Worm (Caenorhabditis elegans) whole organism, midembryonic: ENCODE results near the gene try-12.

Experiments used
- T22C8.4 ChIP-seq: fragments of 200-800 bp; sonication (Bioruptor generic); IDR thresholded peaks from 2 replicates; pipeline ENCODE4 v1.3.6; 2022; ENCODE audit warnings: missing genetic modification characterization, missing compliant biosample characterization
- cog-1 ChIP-seq: sonication (generic microtip); optimal IDR thresholded peaks from 2 replicates; lab custom pipeline; 2016; ENCODE audit warnings: missing genetic modification characterization, missing compliant biosample characterization
- flt-1 ChIP-seq: fragments of 200-800 bp; sonication (Bioruptor generic); IDR thresholded peaks from 2 replicates; pipeline ENCODE4 v1.3.6; 2022; ENCODE audit warnings: missing genetic modification characterization, missing compliant biosample characterization
- med-1 ChIP-seq: sonication (generic microtip); optimal IDR thresholded peaks from 2 replicates; lab custom pipeline; 2017; ENCODE audit warnings: missing genetic modification characterization, mild to moderate bottlenecking, missing compliant biosample characterization, antibody characterized with exemption, missing genetic modification reagents; ENCODE audit not compliant: insufficient read depth
- ztf-29 ChIP-seq: fragments of 200-800 bp; sonication (Bioruptor generic); IDR thresholded peaks from 2 replicates; pipeline ENCODE4 v1.3.6; 2022; ENCODE audit warnings: missing genetic modification reagents, missing genetic modification characterization, missing compliant biosample characterization

- no peak for TF ChIP-seq T22C8.4 (GFP tag; lab: Robert Waterston, UW)
- TF ChIP-seq ztf-29 (GFP tag; lab: Robert Waterston, UW), result no peak
- no peak for TF ChIP-seq med-1
- TF ChIP-seq flt-1, result no peak
- no peak for TF ChIP-seq cog-1 (tag; lab: Kevin White, UChicago)
Observed at ce11 chrV:7416569-7416968, 32.6 kb upstream of the try-12 start.
